Worm (Caenorhabditis elegans): ENCODE data around the gene tsp-4.

The tsp-4 gene

DNA sequence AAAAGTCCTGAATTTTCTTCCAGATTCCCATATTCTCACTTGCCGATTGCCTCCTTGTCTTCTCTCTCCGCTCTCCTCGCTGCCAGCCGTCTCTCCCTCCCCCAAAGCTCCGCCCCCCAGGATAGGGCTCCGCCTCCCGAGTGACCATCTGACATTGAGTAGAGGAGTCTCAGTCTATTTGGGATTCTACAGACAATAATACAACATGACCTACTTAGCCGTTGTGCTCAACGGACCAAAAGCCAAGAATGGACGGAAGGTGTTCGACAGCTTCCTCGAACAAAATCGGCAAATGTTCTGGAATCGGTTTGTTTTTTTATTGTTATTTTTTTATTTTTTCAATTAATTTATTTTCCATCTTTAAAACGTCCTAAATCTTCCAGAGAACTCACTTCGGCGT lies 22.0 kb upstream of the tsp-4 start, which contains the start of gene ham-1:
Gene ham-1, plus strand, starts transcription at position 173 of the 400 bp plus-strand sequence.
- TF ChIP-seq lsy-2 (tag; optimal IDR thresholded peaks at IDR 0.05) = no peak
- TF ChIP-seq lin-39 (tag; optimal IDR thresholded peaks at IDR 0.05) = no peak
- TF ChIP-seq pqm-1 (tag; optimal IDR thresholded peaks at IDR 0.05) = no peak
- no peak for TF ChIP-seq rnt-1 (tag; optimal IDR thresholded peaks at IDR 0.05)
- TF ChIP-seq C16A3.4 (tag; optimal IDR thresholded peaks at IDR 0.05) = no peak
- TF ChIP-seq hlh-17 (GFP tag; optimal IDR thresholded peaks at IDR 0.05; ENCODE audit: borderline replicate concordance) = no peak
- no peak for TF ChIP-seq hlh-4 (tag; optimal IDR thresholded peaks at IDR 0.05)
- TF ChIP-seq ceh-90 (tag; optimal IDR thresholded peaks at IDR 0.05) = no peak
- TF ChIP-seq Y116A8C.19 (tag; optimal IDR thresholded peaks at IDR 0.05; ENCODE audit: borderline replicate concordance) = no peak
- no peak for TF ChIP-seq ama-1 (optimal IDR thresholded peaks at IDR 0.05)
- no peak for TF ChIP-seq sptf-1 (tag; optimal IDR thresholded peaks at IDR 0.05)
- TF ChIP-seq lin-35 (GFP tag; optimal IDR thresholded peaks at IDR 0.05) = no peak
- no peak for TF ChIP-seq efl-3 (GFP tag; optimal IDR thresholded peaks at IDR 0.05)
- TF ChIP-seq aha-1 (tag; optimal IDR thresholded peaks at IDR 0.05) = no peak
- no peak for TF ChIP-seq C34B4.2 (tag; optimal IDR thresholded peaks at IDR 0.05)

ce11 chrIV:12540242-12540641 lies 20.2 kb upstream of the tsp-4 start:
- TF ChIP-seq C16A3.4 (tag; optimal IDR thresholded peaks at IDR 0.05) (no peak), lin-14 (GFP tag; optimal IDR thresholded peaks at IDR 0.05) (peak; percentile 13), nhr-85 (tag) (peak; percentile 84), blmp-1 (tag; optimal IDR thresholded peaks at IDR 0.05) (peak; percentile 13)

DNA sequence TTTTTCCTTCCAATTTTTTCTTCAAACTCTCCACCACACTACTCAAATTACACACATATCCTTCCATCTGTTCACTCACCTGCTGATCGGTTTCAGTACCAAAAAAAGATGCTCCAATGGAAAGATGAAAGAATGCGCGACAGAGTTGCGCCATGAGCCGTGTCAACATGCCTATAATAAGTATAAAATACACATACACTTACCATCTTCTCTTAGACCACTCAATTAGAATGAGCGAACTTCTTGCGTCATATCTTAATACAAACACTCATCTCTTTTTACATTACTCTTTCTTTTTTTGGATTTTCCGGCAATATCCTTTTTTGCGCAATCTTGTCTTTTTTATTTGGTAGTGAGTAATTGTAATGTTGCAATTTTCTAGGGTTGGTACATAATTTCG lies 17.6 kb upstream of the tsp-4 start:
- TF ChIP-seq zip-4 (GFP tag; optimal IDR thresholded peaks at IDR 0.05) (no peak), alr-1 (tag; optimal IDR thresholded peaks at IDR 0.05; ENCODE audit: borderline replicate concordance) (no peak), fkh-8 (tag; optimal IDR thresholded peaks at IDR 0.05) (no peak), Y116A8C.19 (tag; optimal IDR thresholded peaks at IDR 0.05; ENCODE audit: borderline replicate concordance) (no peak), pax-3 (tag; optimal IDR thresholded peaks at IDR 0.05) (no peak), dpl-1 (GFP tag; optimal IDR thresholded peaks at IDR 0.05) (no peak), ceh-82 (tag; optimal IDR thresholded peaks at IDR 0.05) (no peak), tlp-1 (tag; optimal IDR thresholded peaks at IDR 0.05) (no peak), fkh-4 (tag; optimal IDR thresholded peaks at IDR 0.05; ENCODE audit: borderline replicate concordance) (no peak), ama-1 (optimal IDR thresholded peaks at IDR 0.05) (no peak), elt-2 (tag; optimal IDR thresholded peaks at IDR 0.05) (no peak), C04F5.9 (tag; optimal IDR thresholded peaks at IDR 0.05) (no peak), unc-98 (GFP tag; IDR thresholded peaks at IDR 0.05) (no peak), unc-30 (tag; optimal IDR thresholded peaks at IDR 0.05) (no peak)

DNA sequence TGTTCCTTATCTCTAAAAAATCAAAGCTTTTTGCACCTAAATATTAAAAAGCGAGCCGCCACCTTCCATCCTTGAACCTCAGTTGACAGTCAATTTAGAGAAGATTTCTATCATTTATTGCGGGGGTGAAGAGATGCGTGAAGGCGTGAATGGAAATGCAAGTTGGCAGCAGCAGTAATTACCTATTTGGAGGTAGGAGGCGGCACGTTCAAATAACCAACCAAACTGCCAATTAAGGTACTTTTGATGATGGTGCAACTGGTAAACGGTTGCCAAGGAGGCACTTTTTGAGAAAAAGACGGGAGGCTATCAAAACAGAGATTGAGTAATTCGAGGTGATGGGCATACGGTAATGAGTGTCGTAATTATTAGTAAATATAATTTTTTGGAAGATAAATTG lies 16.3 kb upstream of the tsp-4 start:
- TF ChIP-seq nhr-84 (tag; optimal IDR thresholded peaks at IDR 0.05) (no peak), sup-37 (GFP tag; optimal IDR thresholded peaks at IDR 0.05) (no peak), ztf-4 (tag; optimal IDR thresholded peaks at IDR 0.05) (no peak), swsn-7 (tag; optimal IDR thresholded peaks at IDR 0.05) (no peak), lin-35 (GFP tag; optimal IDR thresholded peaks at IDR 0.05) (no peak), lsy-2 (tag; optimal IDR thresholded peaks at IDR 0.05) (no peak), nhr-85 (tag) (no peak), fkh-8 (tag; optimal IDR thresholded peaks at IDR 0.05) (no peak), ztf-11 (tag; optimal IDR thresholded peaks at IDR 0.05) (no peak), tbx-2 (tag; optimal IDR thresholded peaks at IDR 0.05) (no peak), snu-23 (GFP tag; optimal IDR thresholded peaks at IDR 0.05) (no peak), C34B4.2 (tag; optimal IDR thresholded peaks at IDR 0.05) (no peak), nhr-77 (tag; optimal IDR thresholded peaks at IDR 0.05) (no peak), mep-1 (tag; optimal IDR thresholded peaks at IDR 0.05) (no peak), efl-1 (optimal IDR thresholded peaks at IDR 0.05) (no peak), efl-1 (GFP tag; optimal IDR thresholded peaks at IDR 0.05 in 1 of 2) (no peak), ceh-8 (GFP tag; optimal IDR thresholded peaks at IDR 0.05) (no peak)

Data from whole organism, L1 larva.